Worm (Caenorhabditis elegans): ENCODE data around the gene R13D11.1.

DNA sequence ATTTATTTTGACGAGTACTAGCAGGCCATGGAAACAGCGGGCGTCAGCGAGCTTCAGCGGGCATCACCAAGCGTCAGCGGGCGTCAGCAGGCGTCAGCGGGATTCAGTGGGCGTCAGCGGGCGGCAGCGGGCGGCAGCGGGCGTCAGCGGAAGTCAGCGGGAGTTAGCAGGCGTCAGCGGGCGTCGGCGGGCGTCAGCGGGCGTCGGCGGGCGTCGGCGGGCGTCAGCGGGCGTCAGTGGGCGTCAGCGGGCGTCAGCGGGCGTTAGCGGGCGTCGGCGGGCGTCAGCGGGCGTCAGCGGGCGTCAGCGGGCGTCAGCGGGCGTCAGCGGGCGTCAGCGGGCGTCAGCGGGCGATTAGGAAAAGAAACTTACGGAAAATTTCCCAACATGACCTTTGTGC lies 25.3 kb downstream of the R13D11.1 start:
- TF ChIP-seq tbx-2 (tag; optimal IDR thresholded peaks at IDR 0.05) = no peak
- no peak for TF ChIP-seq lin-15B (tag; optimal IDR thresholded peaks at IDR 0.05)
- TF ChIP-seq nhr-28 (tag; optimal IDR thresholded peaks at IDR 0.05) = no peak
- TF ChIP-seq daf-12 (tag; optimal IDR thresholded peaks at IDR 0.05) = no peak
- TF ChIP-seq snpc-4 (tag; optimal IDR thresholded peaks at IDR 0.05) = no peak
- no peak for TF ChIP-seq nhr-237 (tag; optimal IDR thresholded peaks at IDR 0.05)
- TF ChIP-seq egl-5 (tag; optimal IDR thresholded peaks at IDR 0.05) = no peak
